Worm (Caenorhabditis elegans) whole organism, L1 larva: Measurements from ENCODE around the gene arrd-25.

Experiments
- C04F5.9 ChIP-seq: sonication (generic microtip); optimal IDR thresholded peaks from 2 replicates; lab custom pipeline; 2016; ENCODE audit warnings: missing genetic modification characterization, missing compliant biosample characterization
- C16A3.4 ChIP-seq: fragments of 150-350 bp; optimal IDR thresholded peaks from 2 replicates; lab custom pipeline; 2014; ENCODE audit warnings: missing biosample characterization, missing genetic modification characterization
- C34B4.2 ChIP-seq: sonication (generic microtip); optimal IDR thresholded peaks from 2 replicates; lab custom pipeline; 2017; ENCODE audit warnings: mild to moderate bottlenecking, missing genetic modification characterization, missing compliant biosample characterization
- Y116A8C.19 ChIP-seq: sonication (generic microtip); optimal IDR thresholded peaks from 2 replicates; lab custom pipeline; 2016; ENCODE audit warnings: missing compliant biosample characterization, missing genetic modification characterization, borderline replicate concordance
- alr-1 ChIP-seq: fragments of 200-800 bp; sonication (Bioruptor generic); optimal IDR thresholded peaks from 2 replicates; lab custom pipeline; 2018; ENCODE audit warnings: borderline replicate concordance, mild to moderate bottlenecking, missing genetic modification characterization, missing compliant biosample characterization
- aly-2 ChIP-seq: fragments of 150-350 bp; optimal IDR thresholded peaks from 2 replicates; lab custom pipeline; 2014; ENCODE audit warnings: missing biosample characterization, missing genetic modification characterization
- ama-1 ChIP-seq: fragments of 150-350 bp; optimal IDR thresholded peaks from 2 replicates; lab custom pipeline; 2014
- ceh-8 ChIP-seq: fragments of 200-800 bp; sonication (Bioruptor generic); optimal IDR thresholded peaks from 2 replicates; lab custom pipeline; 2018; ENCODE audit warnings: mild to moderate bottlenecking, missing genetic modification characterization, moderate library complexity, missing compliant biosample characterization
- ceh-88 ChIP-seq: fragments of 200-800 bp; sonication (Bioruptor generic); IDR thresholded peaks from 2 replicates; pipeline ENCODE4 v1.3.6; 2022; ENCODE audit warnings: missing genetic modification characterization, missing compliant biosample characterization
- ceh-90 ChIP-seq: sonication (generic microtip); optimal IDR thresholded peaks from 2 replicates; lab custom pipeline; 2016; ENCODE audit warnings: missing genetic modification characterization, missing compliant biosample characterization
- ces-1 ChIP-seq: fragments of 150-350 bp; optimal IDR thresholded peaks from 2 replicates; lab custom pipeline; 2014; ENCODE audit warnings: missing biosample characterization, missing genetic modification reagents, missing genetic modification characterization
- elt-2 ChIP-seq: sonication (generic microtip); optimal IDR thresholded peaks from 2 replicates; lab custom pipeline; 2016; ENCODE audit warnings: missing genetic modification characterization, mild to moderate bottlenecking, inconsistent platforms, missing compliant biosample characterization, missing genetic modification reagents
- elt-3 ChIP-seq, 6 experiments: fragments of 150-350 bp in 1 of 6; sonication (generic microtip); optimal IDR thresholded peaks; 2 replicates each; lab custom pipeline; 2017 to 2018; ENCODE audit warnings: missing biosample characterization in 6 of 6, missing genetic modification characterization in 6 of 6, inconsistent platforms in 1 of 6
- ets-5 ChIP-seq: fragments of 200-800 bp; sonication (Bioruptor generic); IDR thresholded peaks from 2 replicates; pipeline ENCODE4 v1.3.6; 2022; ENCODE audit warnings: missing genetic modification characterization, missing compliant biosample characterization
- fkh-4 ChIP-seq: sonication (generic microtip); optimal IDR thresholded peaks from 2 replicates; lab custom pipeline; 2016; ENCODE audit warnings: missing compliant biosample characterization, missing genetic modification characterization, borderline replicate concordance
- grh-1 ChIP-seq: fragments of 200-800 bp; sonication (Bioruptor generic); IDR thresholded peaks from 2 replicates; pipeline ENCODE4 v1.3.6; 2022; ENCODE audit warnings: missing genetic modification reagents, missing genetic modification characterization, missing compliant biosample characterization
- hpl-2 ChIP-seq: fragments of 150-350 bp; optimal IDR thresholded peaks from 2 replicates; lab custom pipeline; 2014; ENCODE audit warnings: missing biosample characterization, missing genetic modification reagents, missing genetic modification characterization
- irx-1 ChIP-seq: sonication (generic microtip); optimal IDR thresholded peaks from 2 replicates; lab custom pipeline; 2016; ENCODE audit warnings: missing genetic modification characterization, missing compliant biosample characterization
- isw-1 ChIP-seq: fragments of 200-800 bp; sonication (Bioruptor generic); IDR thresholded peaks from 2 replicates; pipeline ENCODE4 v1.3.6; 2022; ENCODE audit warnings: missing genetic modification characterization, missing compliant biosample characterization
- lin-13 ChIP-seq: fragments of 150-350 bp; optimal IDR thresholded peaks from 2 replicates; lab custom pipeline; 2014; ENCODE audit warnings: missing biosample characterization, missing genetic modification reagents, missing genetic modification characterization
- lin-14 ChIP-seq: fragments of 200-800 bp; sonication (Bioruptor generic); optimal IDR thresholded peaks from 2 replicates; lab custom pipeline; 2018; ENCODE audit warnings: mild to moderate bottlenecking, missing genetic modification characterization, moderate library complexity, missing compliant biosample characterization
- lin-15B ChIP-seq: fragments of 150-350 bp; sonication (generic microtip); optimal IDR thresholded peaks from 3 replicates; lab custom pipeline; 2014; ENCODE audit warnings: missing biosample characterization, missing genetic modification characterization
- lin-35 ChIP-seq, 2 experiments: fragments of 150-350 bp; optimal IDR thresholded peaks; 2 replicates each; lab custom pipeline; 2014; ENCODE audit warnings: missing biosample characterization in 2 of 2, missing genetic modification characterization in 2 of 2, missing genetic modification reagents in 2 of 2
- lir-3 ChIP-seq: sonication (generic microtip); optimal IDR thresholded peaks from 2 replicates; lab custom pipeline; 2016; ENCODE audit warnings: mild to moderate bottlenecking, missing genetic modification characterization, moderate library complexity, missing compliant biosample characterization; ENCODE audit not compliant: poor library complexity
- mab-9 ChIP-seq: fragments of 200-800 bp; sonication (Bioruptor generic); IDR thresholded peaks from 2 replicates; pipeline ENCODE4 v1.3.6; 2022; ENCODE audit warnings: missing genetic modification reagents, missing genetic modification characterization, missing compliant biosample characterization
- mep-1 ChIP-seq: fragments of 150-350 bp; optimal IDR thresholded peaks from 2 replicates; lab custom pipeline; 2014; ENCODE audit warnings: missing biosample characterization, missing genetic modification characterization
- nhr-12 ChIP-seq: sonication (generic microtip); optimal IDR thresholded peaks from 2 replicates; lab custom pipeline; 2017; ENCODE audit warnings: missing biosample characterization, missing genetic modification characterization
- nhr-20 ChIP-seq: sonication (generic microtip); optimal IDR thresholded peaks from 2 replicates; lab custom pipeline; 2016; ENCODE audit warnings: mild to moderate bottlenecking, missing genetic modification characterization, missing compliant biosample characterization
- nhr-237 ChIP-seq: fragments of 150-350 bp; optimal IDR thresholded peaks from 2 replicates; lab custom pipeline; 2014; ENCODE audit warnings: missing biosample characterization, missing genetic modification characterization
- nhr-28 ChIP-seq: fragments of 150-350 bp; optimal IDR thresholded peaks from 2 replicates; lab custom pipeline; 2014; ENCODE audit warnings: missing biosample characterization, missing genetic modification characterization
- nhr-47 ChIP-seq: sonication (generic microtip); optimal IDR thresholded peaks from 2 replicates; lab custom pipeline; 2016; ENCODE audit warnings: mild to moderate bottlenecking, missing genetic modification characterization, moderate library complexity, missing compliant biosample characterization
- nhr-76 ChIP-seq: sonication (generic microtip); optimal IDR thresholded peaks from 2 replicates; lab custom pipeline; 2017; ENCODE audit warnings: missing biosample characterization, missing genetic modification characterization
- nhr-77 ChIP-seq: fragments of 150-350 bp; optimal IDR thresholded peaks from 2 replicates; lab custom pipeline; 2014; ENCODE audit warnings: missing biosample characterization, missing genetic modification characterization
- pag-3 ChIP-seq: sonication (generic microtip); optimal IDR thresholded peaks from 2 replicates; lab custom pipeline; 2017; ENCODE audit warnings: missing genetic modification characterization, mild to moderate bottlenecking, missing compliant biosample characterization, antibody characterized with exemption, borderline replicate concordance; ENCODE audit not compliant: insufficient read depth
- pax-3 ChIP-seq: fragments of 200-800 bp; sonication (Bioruptor generic); optimal IDR thresholded peaks from 2 replicates; lab custom pipeline; 2018; ENCODE audit warnings: mild to moderate bottlenecking, missing genetic modification characterization, moderate library complexity, missing compliant biosample characterization
- snu-23 ChIP-seq: sonication (generic microtip); optimal IDR thresholded peaks from 2 replicates; lab custom pipeline; 2016; ENCODE audit warnings: missing genetic modification characterization, missing compliant biosample characterization
- sptf-1 ChIP-seq: fragments of 150-350 bp; optimal IDR thresholded peaks from 2 replicates; lab custom pipeline; 2014; ENCODE audit warnings: missing biosample characterization, missing genetic modification characterization
- sup-37 ChIP-seq: fragments of 200-800 bp; sonication (Bioruptor generic); optimal IDR thresholded peaks from 2 replicates; lab custom pipeline; 2018; ENCODE audit warnings: mild to moderate bottlenecking, missing genetic modification characterization, missing compliant biosample characterization
- swsn-7 ChIP-seq: sonication (generic microtip); optimal IDR thresholded peaks from 2 replicates; lab custom pipeline; 2016; ENCODE audit warnings: missing genetic modification characterization, missing compliant biosample characterization
- tlp-1 ChIP-seq: fragments of 150-350 bp; optimal IDR thresholded peaks from 2 replicates; lab custom pipeline; 2014; ENCODE audit warnings: missing biosample characterization, missing genetic modification characterization
- unc-62 ChIP-seq: fragments of 150-350 bp; optimal IDR thresholded peaks from 2 replicates; lab custom pipeline; 2014; ENCODE audit warnings: missing biosample characterization, missing genetic modification reagents, missing genetic modification characterization
- unc-86 ChIP-seq: sonication (generic microtip); optimal IDR thresholded peaks from 2 replicates; lab custom pipeline; 2016; ENCODE audit warnings: missing genetic modification characterization, missing compliant biosample characterization
- vab-15 ChIP-seq: sonication (generic microtip); optimal IDR thresholded peaks from 2 replicates; lab custom pipeline; 2017; ENCODE audit warnings: missing genotype, mild to moderate bottlenecking, missing genetic modification characterization, missing compliant biosample characterization
- xbp-1 ChIP-seq: sonication (generic microtip); optimal IDR thresholded peaks from 2 replicates; lab custom pipeline; 2016; ENCODE audit warnings: missing genetic modification characterization, missing compliant biosample characterization
- zag-1 ChIP-seq: fragments of 150-350 bp; optimal IDR thresholded peaks from 2 replicates; lab custom pipeline; 2014; ENCODE audit warnings: missing biosample characterization, missing genetic modification characterization
- zip-4 ChIP-seq: fragments of 200-800 bp; sonication (Bioruptor generic); optimal IDR thresholded peaks from 2 replicates; lab custom pipeline; 2018; ENCODE audit warnings: mild to moderate bottlenecking, missing genetic modification characterization, moderate library complexity, missing compliant biosample characterization
- ztf-11 ChIP-seq, 2 experiments: sonication (generic microtip); optimal IDR thresholded peaks; 2 replicates each; lab custom pipeline; 2016 to 2017; ENCODE audit warnings: missing genetic modification characterization in 2 of 2, missing biosample characterization in 1 of 2, missing compliant biosample characterization in 1 of 2
- ztf-4 ChIP-seq: fragments of 150-350 bp; optimal IDR thresholded peaks from 2 replicates; lab custom pipeline; 2014; ENCODE audit warnings: missing biosample characterization, missing genetic modification characterization

Gene arrd-25

DNA sequence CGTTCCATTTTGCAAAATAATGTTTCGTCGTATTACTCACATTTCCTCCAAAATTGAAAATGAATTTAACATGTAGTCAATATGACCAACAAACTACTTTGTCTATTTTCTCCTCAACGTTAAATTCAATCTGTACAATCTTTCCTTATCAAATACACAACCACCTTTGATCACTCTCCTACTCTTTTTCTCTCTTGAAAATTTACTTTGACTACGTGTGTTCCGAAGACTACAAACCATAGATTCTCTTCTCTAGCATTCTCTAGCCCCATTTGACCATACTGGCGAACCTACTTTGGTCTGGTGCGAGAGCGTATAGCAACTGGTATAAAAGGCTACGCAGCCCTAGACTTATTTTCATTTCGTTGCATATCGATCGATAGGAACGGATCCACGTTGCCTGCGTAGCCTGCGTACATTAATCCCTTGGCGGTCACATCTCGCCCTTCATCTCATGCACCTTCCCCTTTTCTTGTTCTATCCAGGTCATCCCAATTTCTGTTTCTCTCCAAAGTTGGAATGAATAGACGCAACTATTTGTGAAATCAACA is 33.3 kb upstream of the arrd-25 start (continued):
- TF ChIP-seq tlp-1 (tag; lab: Kevin White, UChicago), result no peak
- no peak for TF ChIP-seq sptf-1
- peak; percentile 51 for TF ChIP-seq nhr-20 (tag; lab: Kevin White, UChicago)
- TF ChIP-seq pag-3 (tag; lab: Kevin White, UChicago), result no peak
- TF ChIP-seq elt-2 (tag; lab: Kevin White, UChicago), result peak; percentile 13
- no peak for TF ChIP-seq nhr-47 (tag; lab: Kevin White, UChicago)
- TF ChIP-seq C34B4.2 (tag; lab: Kevin White, UChicago), result no peak
- no peak for TF ChIP-seq zip-4 (GFP tag; lab: Kevin White, UChicago)
- no peak for TF ChIP-seq ztf-11 (tag; optimal IDR thresholded peaks at IDR 0.05; lab: Kevin White, UChicago)
- TF ChIP-seq irx-1 (tag; lab: Kevin White, UChicago), result no peak
- peak; percentile 24 for TF ChIP-seq snu-23
- TF ChIP-seq nhr-12 (tag; lab: Kevin White, UChicago), result no peak
- no peak for TF ChIP-seq lin-13 (GFP tag; lab: Kevin White, UChicago)

DNA sequence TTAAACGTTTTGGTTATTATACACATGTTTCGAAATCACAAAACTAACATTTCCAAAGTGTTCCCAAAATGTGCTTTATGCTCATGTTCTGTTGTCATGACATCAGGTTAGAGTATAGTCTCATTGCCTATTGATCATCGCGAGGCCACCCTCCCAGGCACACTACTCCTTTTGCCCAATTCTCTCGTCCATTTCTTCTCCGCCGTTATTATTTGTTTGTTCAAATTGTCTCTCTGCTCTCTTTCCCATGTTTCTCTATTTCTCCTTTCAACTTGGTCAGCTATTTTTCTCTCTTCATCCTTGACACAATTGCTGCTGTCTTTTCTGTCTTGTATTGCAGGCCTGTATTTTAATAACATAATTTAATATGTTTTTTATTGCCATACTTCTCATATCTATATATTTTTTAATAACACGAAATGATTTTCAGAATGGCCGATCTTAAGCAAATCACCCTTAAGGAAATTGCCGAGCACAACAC is 32.1 kb upstream of the arrd-25 start, which contains the start of gene cytb-5.1:
Gene cytb-5.1, plus strand, starts transcription at position 431 of the 481 bp plus-strand sequence.
- TF ChIP-seq nhr-237 (tag; lab: Kevin White, UChicago), result peak; percentile 3
- TF ChIP-seq zag-1 (tag; lab: Kevin White, UChicago), result no peak
- TF ChIP-seq xbp-1 (tag; lab: Kevin White, UChicago), result peak; percentile 6
- peak in 1 of 6 experiments; percentile 17 for TF ChIP-seq elt-3 (tag; optimal IDR thresholded peaks at IDR 0.05; lab: Kevin White, UChicago)
- peak; percentile 78 for TF ChIP-seq nhr-20 (tag; lab: Kevin White, UChicago)
- no peak for TF ChIP-seq isw-1 (GFP tag; lab: Robert Waterston, UW)
- no peak for TF ChIP-seq grh-1 (GFP tag; lab: Robert Waterston, UW)
- TF ChIP-seq Y116A8C.19 (tag; lab: Kevin White, UChicago), result no peak
- no peak for TF ChIP-seq pag-3 (tag; lab: Kevin White, UChicago)
- TF ChIP-seq lin-15B (tag; lab: Kevin White, UChicago), result no peak
- no peak for TF ChIP-seq unc-86
- TF ChIP-seq lin-35 (GFP tag; optimal IDR thresholded peaks at IDR 0.05; lab: Kevin White, UChicago), result peak in 1 of 2 experiments; percentile 24
- TF ChIP-seq mep-1, result no peak
- TF ChIP-seq nhr-12 (tag; lab: Kevin White, UChicago), result no peak
- peak; percentile 68 for TF ChIP-seq lin-14 (GFP tag; lab: Kevin White, UChicago)
- TF ChIP-seq ama-1, result no peak
- TF ChIP-seq unc-62 (GFP tag; lab: Kevin White, UChicago), result no peak
- TF ChIP-seq irx-1 (tag; lab: Kevin White, UChicago), result no peak
- TF ChIP-seq sup-37 (GFP tag; lab: Kevin White, UChicago), result no peak
- no peak for TF ChIP-seq sptf-1
- no peak for TF ChIP-seq pax-3 (tag; lab: Kevin White, UChicago)
- TF ChIP-seq C16A3.4, result no peak
- TF ChIP-seq ztf-4, result no peak
- no peak for TF ChIP-seq hpl-2
- peak; percentile 38 for TF ChIP-seq swsn-7 (tag; lab: Kevin White, UChicago)
- TF ChIP-seq nhr-47 (tag; lab: Kevin White, UChicago), result peak; percentile 28
- no peak for TF ChIP-seq zip-4 (GFP tag; lab: Kevin White, UChicago)
- no peak for TF ChIP-seq ets-5 (GFP tag; lab: Robert Waterston, UW)
- no peak for TF ChIP-seq nhr-76 (tag; lab: Kevin White, UChicago)
- peak; percentile 51 for TF ChIP-seq nhr-77 (tag; lab: Kevin White, UChicago)
- no peak for TF ChIP-seq alr-1 (tag; lab: Kevin White, UChicago)
- no peak for TF ChIP-seq C04F5.9 (tag; lab: Kevin White, UChicago)
- no peak for TF ChIP-seq aly-2 (tag; lab: Kevin White, UChicago)
- no peak for TF ChIP-seq ceh-88
- no peak for TF ChIP-seq ceh-90
- peak; percentile 36 for TF ChIP-seq snu-23
- TF ChIP-seq vab-15 (tag; lab: Kevin White, UChicago), result no peak
- TF ChIP-seq fkh-4 (tag; lab: Kevin White, UChicago), result no peak
- no peak for TF ChIP-seq ceh-8 (GFP tag; lab: Kevin White, UChicago)
- peak; percentile 8 for TF ChIP-seq elt-2 (tag; lab: Kevin White, UChicago)
- no peak for TF ChIP-seq nhr-28 (tag; lab: Kevin White, UChicago)
- TF ChIP-seq lir-3 (tag; lab: Kevin White, UChicago), result no peak
- no peak for TF ChIP-seq mab-9 (GFP tag; lab: Robert Waterston, UW)
- no peak for TF ChIP-seq ces-1
